Fruit fly (Drosophila melanogaster) whole organism, pupa: ENCODE results near the gene CG14969.

Experiments
- CG10348 ChIP-seq: fragments of 200-800 bp; sonication (Bioruptor generic); IDR thresholded peaks from 2 replicates; pipeline ENCODE4 v1.3.6; 2022; ENCODE audit warnings: missing biosample characterization, missing genetic modification characterization
- CG15710 ChIP-seq: fragments of 200-800 bp; sonication (Bioruptor generic); optimal IDR thresholded peaks from 2 replicates; lab custom pipeline; 2018; ENCODE audit warnings: missing biosample characterization, mild to moderate bottlenecking, missing genetic modification characterization, moderate library complexity
- CG17806 ChIP-seq: fragments of 200-800 bp; sonication (Bioruptor generic); optimal IDR thresholded peaks from 2 replicates; lab custom pipeline; 2018; ENCODE audit warnings: missing biosample characterization, mild to moderate bottlenecking, missing genetic modification characterization, moderate library complexity
- CG8159 ChIP-seq: fragments of 200-800 bp; sonication (Bioruptor generic); optimal IDR thresholded peaks from 3 replicates; lab custom pipeline; 2018; ENCODE audit warnings: missing biosample characterization, mild to moderate bottlenecking, missing genetic modification characterization, moderate library complexity
- CG8301 ChIP-seq: fragments of 200-800 bp; sonication (Bioruptor generic); optimal IDR thresholded peaks from 2 replicates; lab custom pipeline; 2018; ENCODE audit warnings: missing biosample characterization, mild to moderate bottlenecking, missing genetic modification characterization
- EcR ChIP-seq: fragments of 200-800 bp; sonication (Bioruptor generic); optimal IDR thresholded peaks from 3 replicates; lab custom pipeline; 2019; ENCODE audit warnings: missing biosample characterization, missing genetic modification characterization, mild to moderate bottlenecking, moderate library complexity, missing genetic modification reagents

DNA sequence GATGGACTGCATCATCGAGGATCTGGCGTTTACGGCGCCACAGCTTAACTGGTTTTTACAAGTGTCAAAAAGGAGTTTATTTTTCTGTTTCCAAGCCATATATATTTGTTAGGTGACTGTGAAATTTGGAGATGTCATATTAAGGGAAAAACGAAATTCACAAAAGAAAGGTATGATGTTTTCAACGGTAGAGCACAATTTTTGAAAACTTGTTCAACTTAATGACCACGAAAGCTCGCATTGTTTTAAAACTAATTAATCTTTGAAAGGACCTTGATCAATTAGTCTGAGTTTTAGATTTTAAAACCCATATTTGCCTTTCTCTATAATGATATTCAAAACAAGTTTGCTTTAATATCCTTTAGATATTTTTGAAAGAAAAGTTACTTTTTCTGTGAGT, 6.0 kb downstream of the CG14969 start, which contains the start of gene Strip:
- TF ChIP-seq CG15710 (tag; lab: Kevin White, UChicago) (no peak), CG8301 (tag; lab: Kevin White, UChicago) (no peak), CG8159 (tag; lab: Kevin White, UChicago) (no peak), EcR (GFP tag; lab: Kevin White, UChicago) (no peak), CG10348 (GFP tag; lab: Robert Waterston, UW) (no peak), CG17806 (tag; lab: Kevin White, UChicago) (no peak)
